Fruit fly (Drosophila melanogaster): ENCODE measurements around the gene Golgin84.

DNA sequence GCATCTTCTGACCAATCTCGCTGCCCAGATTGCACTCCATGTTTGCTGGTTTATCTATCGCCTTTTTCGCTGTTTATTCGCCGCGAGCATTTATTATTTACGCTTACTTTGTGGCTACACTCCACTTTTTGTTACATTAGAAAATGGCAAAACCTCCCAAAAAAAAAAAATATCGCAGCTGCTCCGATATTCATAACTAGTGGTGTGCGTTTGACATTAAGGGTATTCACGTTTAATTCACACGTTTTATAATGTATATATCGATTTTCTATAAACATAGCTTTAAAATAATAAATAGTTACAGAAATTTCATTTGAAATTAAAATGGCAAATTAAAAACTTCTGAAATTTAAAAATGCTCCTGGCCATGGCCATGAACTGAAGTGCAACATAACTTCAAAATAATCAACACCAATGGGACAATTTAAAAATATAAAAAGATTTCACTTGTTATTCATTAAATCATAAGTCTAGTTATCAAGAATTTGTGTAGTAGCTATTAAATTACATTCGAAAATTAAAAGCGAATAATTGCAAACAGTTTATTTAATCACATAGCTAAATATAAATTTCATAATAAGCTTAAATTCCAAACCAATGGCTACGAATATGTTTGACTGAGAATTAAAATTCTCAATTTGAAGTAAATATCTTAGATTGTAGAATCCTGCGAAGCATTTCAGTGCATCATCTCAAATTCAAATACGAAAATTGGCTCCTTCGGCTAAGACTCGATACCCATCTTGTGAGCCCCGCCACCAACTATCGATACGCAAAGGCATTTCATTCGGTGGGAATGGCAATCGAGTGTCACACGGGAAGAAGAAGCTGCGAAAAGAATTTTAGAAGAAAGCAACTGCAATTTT is 39.3 kb downstream of the Golgin84 start, which contains the start of the genes Nab2 and BRWD3:
- TF ChIP-seq toe (GFP tag; optimal IDR thresholded peaks at IDR 0.05), result peak; percentile 79
- peak; percentile 87 for TF ChIP-seq kay (GFP tag; ENCODE audit: borderline replicate concordance)
- peak; percentile 46 for TF ChIP-seq CG11617 (GFP tag; optimal IDR thresholded peaks at IDR 0.05)
- TF ChIP-seq tj (GFP tag; optimal IDR thresholded peaks at IDR 0.05), result peak; percentile 43
- TF ChIP-seq CG7101 (tag; optimal IDR thresholded peaks at IDR 0.05), result peak; percentile 62
- TF ChIP-seq CG1620 (GFP tag; optimal IDR thresholded peaks at IDR 0.05), result peak; percentile 43
- TF ChIP-seq Hr96 (GFP tag; optimal IDR thresholded peaks at IDR 0.05), result peak; percentile 9
- no peak for TF ChIP-seq Clk (GFP tag; optimal IDR thresholded peaks at IDR 0.05)
- TF ChIP-seq CG5204 (GFP tag; optimal IDR thresholded peaks at IDR 0.05), result no peak
- TF ChIP-seq ovo (GFP tag; optimal IDR thresholded peaks at IDR 0.05), result no peak
- TF ChIP-seq CG33017 (tag; optimal IDR thresholded peaks at IDR 0.05), result no peak
- TF ChIP-seq CG14711 (tag; optimal IDR thresholded peaks at IDR 0.05), result no peak
- TF ChIP-seq bab1 (GFP tag; optimal IDR thresholded peaks at IDR 0.05), result peak; percentile 16
